Fruit fly (Drosophila melanogaster): ENCODE measurements around the gene nompC.

DNA sequence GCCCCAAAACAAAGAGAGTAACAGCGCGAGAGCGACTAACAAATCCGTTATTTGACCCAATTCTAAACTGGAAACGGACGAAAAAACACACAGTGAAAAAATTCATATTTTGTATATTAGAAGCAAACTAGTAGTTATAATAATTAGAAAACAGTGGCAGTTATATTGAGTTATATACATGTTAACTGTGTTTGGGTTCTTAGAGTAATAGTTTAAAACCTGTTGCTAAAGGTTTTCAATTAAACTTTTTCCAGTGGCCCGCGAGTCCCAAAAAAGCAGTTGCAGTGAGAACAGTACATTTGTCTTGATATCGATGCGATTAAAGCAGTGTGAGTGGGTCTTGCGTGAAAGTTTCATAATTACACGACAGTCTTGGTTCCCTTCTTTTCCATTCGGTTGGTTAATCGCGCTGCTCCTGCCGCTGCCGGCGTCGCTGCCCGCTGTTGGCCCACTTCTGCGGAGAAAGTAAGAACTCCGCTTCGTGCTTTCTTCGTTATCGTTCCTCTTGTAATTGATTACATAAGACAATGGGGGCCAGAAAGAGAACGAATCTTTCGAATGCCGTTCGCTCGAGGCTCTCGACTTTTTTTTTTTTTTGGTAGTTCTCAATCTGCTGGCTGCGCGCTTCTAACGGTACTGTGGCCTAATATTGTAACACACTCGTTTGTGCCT, 48.6 kb upstream of the nompC start:
- TF ChIP-seq Vsx2 (GFP tag; optimal IDR thresholded peaks at IDR 0.05; ENCODE audit: partially characterized antibody) (no peak), brk (GFP tag; optimal IDR thresholded peaks at IDR 0.05) (peak; percentile 12), pan (optimal IDR thresholded peaks at IDR 0.05) (no peak), woc (GFP tag; optimal IDR thresholded peaks at IDR 0.05) (peak; percentile 44), HLH106 (tag; optimal IDR thresholded peaks at IDR 0.05) (peak; percentile 69), OdsH (GFP tag; optimal IDR thresholded peaks at IDR 0.05) (peak; percentile 59), CG32264 (GFP tag; optimal IDR thresholded peaks at IDR 0.05) (peak; percentile 13)
